Fruit fly (Drosophila melanogaster) whole organism, prepupa: Measurements from ENCODE around the gene CG7304.
A peak's percentile ranks its signal among the peaks of the same experiment; 100 is the strongest.

ENCODE experiments used
- CG10669 ChIP-seq: fragments of 200-800 bp; sonication (Bioruptor generic); optimal IDR thresholded peaks from 3 replicates; lab custom pipeline; 2018; ENCODE audit warnings: missing biosample characterization, mild to moderate bottlenecking, missing genetic modification characterization, moderate library complexity
- CG11294 ChIP-seq: fragments of 200-800 bp; sonication (Bioruptor generic); IDR thresholded peaks from 2 replicates; pipeline ENCODE4 v1.3.6; 2022; ENCODE audit warnings: missing biosample characterization, missing genetic modification characterization
- CG11762 ChIP-seq: fragments of 200-800 bp; sonication (Bioruptor generic); optimal IDR thresholded peaks from 3 replicates; lab custom pipeline; 2016; ENCODE audit warnings: missing biosample characterization, missing genetic modification characterization; ENCODE audit not compliant: insufficient read depth
- CG15336 ChIP-seq: fragments of 200-800 bp; sonication (Bioruptor generic); IDR thresholded peaks from 2 replicates; pipeline ENCODE4 v1.3.6; 2022; ENCODE audit warnings: missing biosample characterization, missing genetic modification characterization
- CG16779 ChIP-seq: fragments of 200-800 bp; sonication (Bioruptor generic); optimal IDR thresholded peaks from 3 replicates; lab custom pipeline; 2017; ENCODE audit warnings: missing biosample characterization, mild to moderate bottlenecking, missing genetic modification characterization
- CG3032 ChIP-seq: fragments of 200-800 bp; optimal IDR thresholded peaks from 2 replicates; lab custom pipeline; 2019; ENCODE audit warnings: missing biosample characterization, mild to moderate bottlenecking, missing genetic modification characterization, moderate library complexity
- CG3919 ChIP-seq: fragments of 200-800 bp; sonication (Bioruptor generic); optimal IDR thresholded peaks from 3 replicates; lab custom pipeline; 2016; ENCODE audit warnings: missing biosample characterization, missing genetic modification characterization
- CG4318 ChIP-seq: fragments of 200-800 bp; sonication (Bioruptor generic); optimal IDR thresholded peaks from 3 replicates; lab custom pipeline; 2017; ENCODE audit warnings: missing biosample characterization, mild to moderate bottlenecking, missing genetic modification characterization
- CG6163 ChIP-seq: fragments of 200-800 bp; sonication (Bioruptor generic); IDR thresholded peaks from 3 replicates; pipeline ENCODE4 v1.3.6; 2022; ENCODE audit warnings: missing biosample characterization, missing genetic modification characterization
- CG6792 ChIP-seq: fragments of 200-800 bp; sonication (Bioruptor generic); optimal IDR thresholded peaks from 3 replicates; lab custom pipeline; 2016; ENCODE audit warnings: missing biosample characterization, missing genetic modification characterization
- CG6854 ChIP-seq: fragments of 200-800 bp; sonication (Bioruptor generic); optimal IDR thresholded peaks from 2 replicates; lab custom pipeline; 2017; ENCODE audit warnings: missing biosample characterization, mild to moderate bottlenecking, missing genetic modification characterization
- CG7368 ChIP-seq: fragments of 200-800 bp; sonication (Bioruptor generic); optimal IDR thresholded peaks from 3 replicates; lab custom pipeline; 2016; ENCODE audit warnings: missing biosample characterization, missing genetic modification characterization
- CG8632 ChIP-seq: fragments of 200-800 bp; sonication (Bioruptor generic); optimal IDR thresholded peaks from 3 replicates; lab custom pipeline; 2016; ENCODE audit warnings: missing biosample characterization, missing genetic modification characterization
- CG9139 ChIP-seq: fragments of 200-800 bp; sonication (Bioruptor generic); optimal IDR thresholded peaks from 3 replicates; lab custom pipeline; 2017; ENCODE audit warnings: missing biosample characterization, mild to moderate bottlenecking, missing genetic modification characterization
- Eip75B ChIP-seq: fragments of 200-800 bp; sonication (Bioruptor generic); optimal IDR thresholded peaks from 3 replicates; lab custom pipeline; 2016; ENCODE audit warnings: missing biosample characterization, missing genetic modification characterization
- Eip78C ChIP-seq: fragments of 200-800 bp; sonication (Bioruptor generic); peaks from one replicate; lab custom pipeline; 2016; ENCODE audit warnings: missing biosample characterization, missing genetic modification characterization
- Eip93F ChIP-seq: fragments of 200-800 bp; sonication (Bioruptor generic); optimal IDR thresholded peaks from 2 replicates; lab custom pipeline; 2016; ENCODE audit warnings: missing biosample characterization, mild to moderate bottlenecking, missing genetic modification characterization
- Ets96B ChIP-seq: fragments of 200-800 bp; optimal IDR thresholded peaks from 2 replicates; lab custom pipeline; 2019; ENCODE audit warnings: missing biosample characterization, mild to moderate bottlenecking, missing genetic modification characterization, moderate library complexity
- Gug ChIP-seq: fragments of 200-800 bp; sonication (Bioruptor generic); IDR thresholded peaks from 2 replicates; pipeline ENCODE4 v1.3.6; 2022; ENCODE audit warnings: missing biosample characterization, missing genetic modification characterization
- Hr39 ChIP-seq: fragments of 200-800 bp; sonication (Bioruptor generic); optimal IDR thresholded peaks from 2 replicates; lab custom pipeline; 2016; ENCODE audit warnings: missing biosample characterization, missing genetic modification characterization
- Lpt ChIP-seq: fragments of 200-800 bp; sonication (Bioruptor generic); optimal IDR thresholded peaks from 3 replicates; lab custom pipeline; 2016; ENCODE audit warnings: missing biosample characterization, missing genetic modification characterization
- OdsH ChIP-seq: fragments of 200-800 bp; sonication (Bioruptor generic); optimal IDR thresholded peaks from 3 replicates; lab custom pipeline; 2016; ENCODE audit warnings: missing biosample characterization, missing genetic modification characterization
- Sox102F ChIP-seq: fragments of 200-800 bp; sonication (Bioruptor generic); optimal IDR thresholded peaks from 2 replicates; lab custom pipeline; 2016; ENCODE audit warnings: missing biosample characterization, mild to moderate bottlenecking, missing genetic modification characterization
- Sox14 ChIP-seq: fragments of 200-800 bp; sonication (Bioruptor generic); optimal IDR thresholded peaks from 3 replicates; lab custom pipeline; 2016; ENCODE audit warnings: missing biosample characterization, missing genetic modification characterization
- acj6 ChIP-seq: fragments of 200-800 bp; sonication (Bioruptor generic); optimal IDR thresholded peaks from 3 replicates; lab custom pipeline; 2016; ENCODE audit warnings: missing biosample characterization, missing genetic modification characterization
- cyc ChIP-seq: fragments of 200-800 bp; sonication (Bioruptor generic); optimal IDR thresholded peaks from 3 replicates; lab custom pipeline; 2016; ENCODE audit warnings: missing biosample characterization, missing genetic modification characterization
- dsx ChIP-seq: fragments of 200-800 bp; optimal IDR thresholded peaks from 3 replicates; lab custom pipeline; 2019; ENCODE audit warnings: missing biosample characterization, mild to moderate bottlenecking, missing genetic modification characterization, moderate library complexity; ENCODE audit not compliant: poor library complexity, severe bottlenecking
- eg ChIP-seq: fragments of 200-800 bp; sonication (Bioruptor generic); IDR thresholded peaks from 3 replicates; pipeline ENCODE4 v1.3.6; 2022; ENCODE audit warnings: missing biosample characterization, missing genetic modification characterization
- esn ChIP-seq: fragments of 200-800 bp; sonication (Bioruptor generic); optimal IDR thresholded peaks from 2 replicates; lab custom pipeline; 2016; ENCODE audit warnings: missing biosample characterization, mild to moderate bottlenecking, missing genetic modification characterization, moderate library complexity
- fd59A ChIP-seq: fragments of 200-800 bp; sonication (Bioruptor generic); optimal IDR thresholded peaks from 2 replicates; lab custom pipeline; 2017; ENCODE audit warnings: missing biosample characterization, mild to moderate bottlenecking, missing genetic modification characterization, missing genetic modification reagents
- fd85E ChIP-seq: fragments of 200-800 bp; sonication (Bioruptor generic); optimal IDR thresholded peaks from 3 replicates; lab custom pipeline; 2016; ENCODE audit warnings: missing biosample characterization, missing genetic modification characterization
- fkh ChIP-seq: fragments of 200-800 bp; sonication (Bioruptor generic); optimal IDR thresholded peaks from 3 replicates; lab custom pipeline; 2017; ENCODE audit warnings: missing biosample characterization, mild to moderate bottlenecking, missing genetic modification characterization, moderate library complexity
- pdm3 ChIP-seq: fragments of 200-800 bp; sonication (Bioruptor generic); optimal IDR thresholded peaks from 3 replicates; lab custom pipeline; 2016; ENCODE audit warnings: missing biosample characterization, missing genetic modification characterization
- salr ChIP-seq, 2 experiments: fragments of 200-800 bp; sonication (Bioruptor generic); optimal IDR thresholded peaks; 3 replicates each; lab custom pipeline; 2016 to 2018; ENCODE audit warnings: missing biosample characterization in 2 of 2, missing genetic modification characterization in 2 of 2, mild to moderate bottlenecking in 1 of 2
- spab ChIP-seq: fragments of 200-800 bp; sonication (Bioruptor generic); optimal IDR thresholded peaks from 2 replicates; lab custom pipeline; 2017; ENCODE audit warnings: missing biosample characterization, mild to moderate bottlenecking, missing genetic modification characterization, missing genetic modification reagents
- svp ChIP-seq: fragments of 200-800 bp; sonication (Bioruptor generic); peaks from one replicate; lab custom pipeline; 2016; ENCODE audit warnings: missing biosample characterization, missing genetic modification characterization
- vri ChIP-seq: fragments of 200-800 bp; sonication (Bioruptor generic); optimal IDR thresholded peaks from 3 replicates; lab custom pipeline; 2016; ENCODE audit warnings: missing biosample characterization, mild to moderate bottlenecking, missing genetic modification characterization

The CG7304 gene

DNA sequence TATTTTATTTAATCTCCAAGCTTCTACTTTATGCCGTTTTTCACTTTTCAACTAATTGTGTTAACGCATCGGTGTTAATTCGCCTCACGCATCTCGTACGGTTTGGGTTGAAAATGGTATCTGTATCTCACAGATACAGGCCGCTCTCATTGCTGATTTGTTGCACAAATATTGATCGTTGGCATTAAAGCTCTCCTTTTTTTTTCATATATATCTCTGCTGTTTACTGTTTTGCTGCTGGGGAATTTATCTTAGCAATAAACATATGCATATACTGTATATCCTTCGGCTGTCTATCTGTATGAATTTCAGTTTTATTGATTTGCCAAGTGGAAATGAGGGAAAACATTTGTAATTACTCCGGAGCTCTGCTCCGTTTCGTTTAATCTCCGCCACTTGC is 46.9 kb upstream of the CG7304 start (continued):
- no peak for TF ChIP-seq dsx
- no peak for TF ChIP-seq CG11294 (GFP tag; lab: Robert Waterston, UW)
- no peak for TF ChIP-seq Ets96B (tag; lab: Kevin White, UChicago)
- no peak for TF ChIP-seq spab
- TF ChIP-seq cyc (GFP tag; lab: Kevin White, UChicago) = no peak
- no peak for TF ChIP-seq Eip75B (GFP tag; lab: Kevin White, UChicago)
- TF ChIP-seq fd85E (GFP tag; lab: Kevin White, UChicago) = no peak
- TF ChIP-seq pdm3 (GFP tag; lab: Kevin White, UChicago) = no peak
- no peak for TF ChIP-seq acj6
- TF ChIP-seq CG3919 (GFP tag; lab: Kevin White, UChicago) = no peak
- no peak for TF ChIP-seq CG15336 (GFP tag; lab: Robert Waterston, UW)
- peak; percentile 2 for TF ChIP-seq CG6792 (GFP tag; lab: Kevin White, UChicago)
- no peak for TF ChIP-seq CG4318 (GFP tag; lab: Kevin White, UChicago)
- no peak for TF ChIP-seq CG7368 (GFP tag; lab: Kevin White, UChicago)
- TF ChIP-seq CG10669 (GFP tag; lab: Kevin White, UChicago) = no peak
- TF ChIP-seq OdsH (GFP tag; lab: Kevin White, UChicago) = no peak
- TF ChIP-seq salr (GFP tag; optimal IDR thresholded peaks at IDR 0.05; lab: Kevin White, UChicago) = no peak
- TF ChIP-seq Eip93F (GFP tag; lab: Kevin White, UChicago) = no peak
- TF ChIP-seq CG6163 = no peak
- TF ChIP-seq CG3032 (tag; lab: Kevin White, UChicago) = no peak

DNA sequence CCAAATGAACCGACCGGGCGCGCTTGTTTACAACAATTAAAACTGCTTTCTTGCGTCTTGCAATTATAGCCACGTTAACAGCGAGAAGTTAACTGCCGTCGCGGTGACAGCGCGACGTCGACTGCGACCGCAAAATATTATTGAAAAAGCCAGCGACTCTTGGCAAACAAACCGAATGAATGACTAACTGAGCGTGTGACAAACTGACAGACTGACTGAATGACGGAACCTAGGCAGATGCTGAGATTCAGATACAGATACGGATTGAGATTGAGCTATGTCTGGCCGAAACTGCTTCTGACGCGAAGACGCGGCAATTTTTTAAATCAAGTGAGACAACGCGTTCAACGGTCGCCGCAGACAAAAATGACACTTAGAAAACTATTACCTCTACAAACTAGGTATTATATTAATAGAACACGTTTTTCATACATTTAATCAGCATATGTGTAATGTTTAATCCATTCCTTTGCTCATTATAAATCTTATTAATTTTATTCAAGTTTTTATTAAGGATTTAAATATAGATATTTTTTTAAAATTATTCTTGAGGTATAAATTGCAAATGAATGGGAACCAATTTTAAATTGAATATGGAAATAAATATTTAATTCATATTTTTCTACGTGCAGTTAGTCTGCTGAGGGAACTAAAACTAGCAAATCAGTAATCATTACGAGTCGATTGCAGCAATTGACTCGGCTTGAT is 45.0 kb upstream of the CG7304 start:
- TF ChIP-seq cyc (GFP tag; lab: Kevin White, UChicago) (no peak), fkh (GFP tag; lab: Kevin White, UChicago) (peak; percentile 41), CG6792 (GFP tag; lab: Kevin White, UChicago) (no peak), Hr39 (GFP tag; lab: Kevin White, UChicago) (no peak), CG6854 (GFP tag; lab: Kevin White, UChicago) (no peak), Eip78C (GFP tag; lab: Kevin White, UChicago) (no peak)
- TF ChIP-seq, all 60 proteins: peak for 1

DNA sequence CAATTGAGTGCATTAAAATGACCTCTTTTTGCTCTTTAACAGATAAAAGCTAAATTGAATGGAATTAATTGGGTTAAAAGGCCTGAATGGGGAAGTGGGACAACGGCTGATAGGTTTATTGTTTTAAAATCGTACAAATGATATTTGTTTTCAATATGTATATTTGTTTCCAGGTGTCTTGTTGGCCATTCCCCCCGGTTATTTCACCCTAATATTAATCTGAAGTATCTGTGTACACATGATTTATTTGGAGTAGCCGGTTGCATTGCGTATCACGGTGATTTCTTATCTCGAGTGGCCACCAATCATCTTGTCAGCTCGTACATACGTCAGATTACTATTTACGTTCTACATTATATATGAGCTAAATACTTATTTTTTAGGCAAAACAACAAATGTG is 43.2 kb upstream of the CG7304 start:
- TF ChIP-seq CG8632 (GFP tag; lab: Kevin White, UChicago) (peak; percentile 5), Eip75B (GFP tag; lab: Kevin White, UChicago) (no peak), Eip78C (GFP tag; lab: Kevin White, UChicago) (peak; percentile 46), CG16779 (no peak), eg (GFP tag; lab: Robert Waterston, UW) (no peak), esn (no peak), fkh (GFP tag; lab: Kevin White, UChicago) (peak; percentile 42), vri (GFP tag; lab: Kevin White, UChicago) (peak; percentile 83), Eip93F (GFP tag; lab: Kevin White, UChicago) (peak; percentile 3)

DNA sequence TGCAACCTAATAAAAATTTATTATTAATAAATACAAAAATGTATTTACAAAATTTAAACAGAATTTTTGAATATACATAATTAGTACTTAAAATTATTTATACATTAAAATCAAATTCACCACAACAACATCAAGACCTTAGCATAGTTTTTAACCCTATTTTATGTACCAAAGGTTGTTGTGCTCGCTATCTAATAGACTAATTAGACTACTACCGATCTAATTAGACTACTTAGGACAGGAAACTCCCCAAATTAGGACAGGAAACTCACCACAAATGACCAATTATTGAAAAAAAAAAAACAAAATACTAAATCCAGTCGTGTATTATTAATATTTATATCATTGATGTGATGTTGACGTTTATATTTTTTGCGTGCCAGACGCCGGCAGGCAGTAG is 42.5 kb upstream of the CG7304 start:
- TF ChIP-seq CG11762 (GFP tag; lab: Kevin White, UChicago) = no peak
- no peak for TF ChIP-seq CG10669 (GFP tag; lab: Kevin White, UChicago)
- no peak for TF ChIP-seq Gug
- TF ChIP-seq acj6 = no peak
- TF ChIP-seq dsx = no peak
- no peak for TF ChIP-seq CG8632 (GFP tag; lab: Kevin White, UChicago)
- no peak for TF ChIP-seq CG6792 (GFP tag; lab: Kevin White, UChicago)
- no peak for TF ChIP-seq CG9139
- no peak for TF ChIP-seq CG3919 (GFP tag; lab: Kevin White, UChicago)
- no peak for TF ChIP-seq Sox102F
- TF ChIP-seq svp (GFP tag; lab: Kevin White, UChicago) = no peak
- no peak for TF ChIP-seq fd59A (GFP tag; lab: Kevin White, UChicago)
- TF ChIP-seq Eip75B (GFP tag; lab: Kevin White, UChicago) = no peak
- no peak for TF ChIP-seq eg (GFP tag; lab: Robert Waterston, UW)
- TF ChIP-seq Lpt (GFP tag; lab: Kevin White, UChicago) = no peak
- no peak for TF ChIP-seq Eip93F (GFP tag; lab: Kevin White, UChicago)
- no peak for TF ChIP-seq Sox14 (GFP tag; lab: Kevin White, UChicago)
